Fruit fly (Drosophila melanogaster): Measurements from ENCODE around the gene btd.

btd gene

dm6 chrX:9650757-9651594, 43.0 kb upstream of the btd start (continued):
- TF ChIP-seq CG31441 (GFP tag; IDR thresholded peaks at IDR 0.05), result peak; percentile 93
- TF ChIP-seq tap (tag; optimal IDR thresholded peaks at IDR 0.05), result peak; percentile 87
- TF ChIP-seq Dbx (GFP tag; IDR thresholded peaks at IDR 0.05), result peak; percentile 76
- peak; percentile 80 for TF ChIP-seq CG12299 (tag; optimal IDR thresholded peaks at IDR 0.05)
- peak; percentile 60 for TF ChIP-seq MBD-R2 (GFP tag; IDR thresholded peaks at IDR 0.05)
- TF ChIP-seq repo (GFP tag; optimal IDR thresholded peaks at IDR 0.05), result peak; percentile 92
- peak; percentile 41 for TF ChIP-seq sug (tag; optimal IDR thresholded peaks at IDR 0.05)
- peak; percentile 95 for TF ChIP-seq shn (GFP tag; optimal IDR thresholded peaks at IDR 0.05)
- peak; percentile 95 for TF ChIP-seq CG17359 (tag; optimal IDR thresholded peaks at IDR 0.05)
- TF ChIP-seq chn (GFP tag; optimal IDR thresholded peaks at IDR 0.05), result peak; percentile 96
- peak; percentile 94 for TF ChIP-seq onecut (GFP tag; IDR thresholded peaks at IDR 0.05)
- peak; percentile 93 for TF ChIP-seq CG9609 (GFP tag; optimal IDR thresholded peaks at IDR 0.05)
- no peak for TF ChIP-seq bbx (GFP tag; IDR thresholded peaks at IDR 0.05; ENCODE audit: partially characterized antibody)
- peak; percentile 95 for TF ChIP-seq ase (GFP tag; IDR thresholded peaks at IDR 0.05)
- TF ChIP-seq sob (GFP tag; IDR thresholded peaks at IDR 0.05), result peak; percentile 94
- peak; percentile 84 for TF ChIP-seq CG7372 (GFP tag; IDR thresholded peaks at IDR 0.05)
- no peak for TF ChIP-seq fru (optimal IDR thresholded peaks at IDR 0.05)
- TF ChIP-seq Taf1 (GFP tag; IDR thresholded peaks at IDR 0.05), result peak; percentile 44
- TF ChIP-seq Hmr (GFP tag; optimal IDR thresholded peaks at IDR 0.05), result peak; percentile 88
- TF ChIP-seq maf-S (GFP tag; optimal IDR thresholded peaks at IDR 0.05), result peak; percentile 94
- TF ChIP-seq Lim3 (GFP tag; IDR thresholded peaks at IDR 0.05), result peak; percentile 85
- peak; percentile 47 for TF ChIP-seq CG6765 (GFP tag; optimal IDR thresholded peaks at IDR 0.05)
- no peak for TF ChIP-seq Scr (GFP tag; IDR thresholded peaks at IDR 0.05; ENCODE audit: partially characterized antibody)
- TF ChIP-seq Pdp1 (GFP tag; optimal IDR thresholded peaks at IDR 0.05), result peak; percentile 91 to 92
- peak; percentile 78 for TF ChIP-seq CG17186 (GFP tag; optimal IDR thresholded peaks at IDR 0.05)
- peak; percentile 94 for TF ChIP-seq Camta (GFP tag; optimal IDR thresholded peaks at IDR 0.05)
- TF ChIP-seq gsb-n (tag; optimal IDR thresholded peaks at IDR 0.05), result peak; percentile 94
- TF ChIP-seq CG12155 (GFP tag; optimal IDR thresholded peaks at IDR 0.05), result peak; percentile 89
- TF ChIP-seq CG16813 (GFP tag; IDR thresholded peaks at IDR 0.05; ENCODE audit: partially characterized antibody), result 0 out of 3 replicates have a peak, but pooled peaks have one; percentile 35
- 0 out of 3 replicates have a peak, but pooled peaks have one; percentile 8 for TF ChIP-seq CG6791 (GFP tag; IDR thresholded peaks at IDR 0.05; ENCODE audit: partially characterized antibody)
- peak; percentile 37 to 57 for TF ChIP-seq Trl (optimal IDR thresholded peaks at IDR 0.05)
- peak; percentile 93 for TF ChIP-seq Trl (GFP tag; optimal IDR thresholded peaks at IDR 0.05)
- TF ChIP-seq Sox100B (GFP tag; optimal IDR thresholded peaks at IDR 0.05), result peak; percentile 89
- TF ChIP-seq sr (GFP tag; IDR thresholded peaks at IDR 0.05), result peak; percentile 92
- TF ChIP-seq Atf-2 (GFP tag; optimal IDR thresholded peaks at IDR 0.05), result peak; percentile 95
- TF ChIP-seq pan (optimal IDR thresholded peaks at IDR 0.05), result no peak
- TF ChIP-seq pan (GFP tag; optimal IDR thresholded peaks at IDR 0.05 in 1 of 2, IDR thresholded peaks at IDR 0.05 in 1 of 2), result peak in 1 of 2 experiments; percentile 96
- peak; percentile 77 for TF ChIP-seq CG18011 (GFP tag; optimal IDR thresholded peaks at IDR 0.05)
- peak; percentile 95 for TF ChIP-seq ap (GFP tag; IDR thresholded peaks at IDR 0.05)
- TF ChIP-seq wor (GFP tag; IDR thresholded peaks at IDR 0.05), result peak; percentile 94
- TF ChIP-seq pum (GFP tag; optimal IDR thresholded peaks at IDR 0.05), result peak; percentile 95
- TF ChIP-seq B-H2 (GFP tag; optimal IDR thresholded peaks at IDR 0.05), result no peak
- TF ChIP-seq Dad (GFP tag; optimal IDR thresholded peaks at IDR 0.05), result peak; percentile 93
- peak; percentile 67 for TF ChIP-seq crol (GFP tag; IDR thresholded peaks at IDR 0.05)
- TF ChIP-seq ATbp (GFP tag; optimal IDR thresholded peaks at IDR 0.05), result peak; percentile 96
- peak; percentile 87 for TF ChIP-seq CG14667 (GFP tag; IDR thresholded peaks at IDR 0.05)
- peak; percentile 95 for TF ChIP-seq Xbp1 (GFP tag; optimal IDR thresholded peaks at IDR 0.05)
- TF ChIP-seq CG9215 (GFP tag; IDR thresholded peaks at IDR 0.05), result peak; percentile 73
- TF ChIP-seq gce (GFP tag; IDR thresholded peaks at IDR 0.05), result peak; percentile 96
- peak; percentile 97 for TF ChIP-seq NC2β (GFP tag; optimal IDR thresholded peaks at IDR 0.05)
